Worm (Caenorhabditis elegans) whole organism, L3 larva: ENCODE measurements around the gene str-196.

Source experiments
- ZK546.5 ChIP-seq: sonication (generic microtip); optimal IDR thresholded peaks from 2 replicates; lab custom pipeline; 2017; ENCODE audit warnings: missing biosample characterization, missing genetic modification characterization
- aly-2 ChIP-seq: fragments of 150-350 bp; optimal IDR thresholded peaks from 2 replicates; lab custom pipeline; 2014; ENCODE audit warnings: missing biosample characterization, missing genetic modification characterization
- ama-1 ChIP-seq: fragments of 150-350 bp; optimal IDR thresholded peaks from 2 replicates; lab custom pipeline; 2018
- ceh-28 ChIP-seq: fragments of 150-350 bp; optimal IDR thresholded peaks from 2 replicates; lab custom pipeline; 2014; ENCODE audit warnings: missing biosample characterization, missing genetic modification reagents, missing genetic modification characterization
- ceh-82 ChIP-seq: fragments of 150-350 bp; optimal IDR thresholded peaks from 2 replicates; lab custom pipeline; 2014; ENCODE audit warnings: missing biosample characterization, missing genetic modification characterization
- ceh-9 ChIP-seq: sonication (generic microtip); optimal IDR thresholded peaks from 2 replicates; lab custom pipeline; 2018; ENCODE audit warnings: missing biosample characterization, missing genetic modification characterization
- daf-12 ChIP-seq: fragments of 150-350 bp; optimal IDR thresholded peaks from 2 replicates; lab custom pipeline; 2014; ENCODE audit warnings: missing biosample characterization, missing genetic modification reagents, missing genetic modification characterization
- egl-27 ChIP-seq: sonication (generic microtip); optimal IDR thresholded peaks from 4 replicates; lab custom pipeline; 2017; ENCODE audit warnings: missing biosample characterization, missing genetic modification reagents, missing genetic modification characterization
- egl-5 ChIP-seq: fragments of 150-350 bp; optimal IDR thresholded peaks from 2 replicates; lab custom pipeline; 2017; ENCODE audit warnings: missing biosample characterization, missing genetic modification reagents, missing genetic modification characterization, inconsistent platforms
- elt-1 ChIP-seq: fragments of 150-350 bp; optimal IDR thresholded peaks from 2 replicates; lab custom pipeline; 2014; ENCODE audit warnings: missing biosample characterization, missing genetic modification characterization
- elt-2 ChIP-seq: sonication (generic microtip); optimal IDR thresholded peaks from 2 replicates; lab custom pipeline; 2016; ENCODE audit warnings: missing genetic modification reagents, mild to moderate bottlenecking, missing genetic modification characterization, missing compliant biosample characterization
- elt-3 ChIP-seq, 3 experiments: fragments of 150-350 bp in 1 of 3; sonication (generic microtip) in 2 of 3; optimal IDR thresholded peaks; 2 replicates in 2 of 3; 4 replicates in 1 of 3; lab custom pipeline; 2014 to 2017; ENCODE audit warnings: missing biosample characterization in 3 of 3, missing genetic modification characterization in 3 of 3
- eor-1 ChIP-seq, 2 experiments: fragments of 150-350 bp; optimal IDR thresholded peaks; 2 replicates each; lab custom pipeline; 2014 to 2018; ENCODE audit warnings: missing biosample characterization in 2 of 2, missing genetic modification characterization in 2 of 2
- fkh-10 ChIP-seq: sonication (generic microtip); optimal IDR thresholded peaks from 2 replicates; lab custom pipeline; 2017; ENCODE audit warnings: missing biosample characterization, missing genetic modification reagents, missing genetic modification characterization
- fkh-2 ChIP-seq: fragments of 150-350 bp; optimal IDR thresholded peaks from 2 replicates; lab custom pipeline; 2014; ENCODE audit warnings: missing biosample characterization, missing genetic modification reagents, missing genetic modification characterization
- hmg-11 ChIP-seq: sonication (generic microtip); optimal IDR thresholded peaks from 2 replicates; lab custom pipeline; 2016; ENCODE audit warnings: missing genetic modification characterization, missing compliant biosample characterization
- jun-1 ChIP-seq: fragments of 150-350 bp; optimal IDR thresholded peaks from 2 replicates; lab custom pipeline; 2014; ENCODE audit warnings: missing biosample characterization, missing genetic modification reagents, missing genetic modification characterization
- lin-15B ChIP-seq: fragments of 150-350 bp; optimal IDR thresholded peaks from 2 replicates; lab custom pipeline; 2014; ENCODE audit warnings: missing biosample characterization, missing genetic modification characterization
- lin-39 ChIP-seq: fragments of 150-350 bp; optimal IDR thresholded peaks from 2 replicates; lab custom pipeline; 2018; ENCODE audit warnings: missing biosample characterization, missing genetic modification reagents, missing genetic modification characterization
- lsy-12 ChIP-seq: sonication (generic microtip); optimal IDR thresholded peaks from 2 replicates; lab custom pipeline; 2016; ENCODE audit warnings: mild to moderate bottlenecking, missing genetic modification characterization, missing compliant biosample characterization
- mdl-1 ChIP-seq: fragments of 150-350 bp; optimal IDR thresholded peaks from 2 replicates; lab custom pipeline; 2014; ENCODE audit warnings: missing biosample characterization, missing genetic modification characterization
- mml-1 ChIP-seq: fragments of 150-350 bp; sonication (generic microtip); optimal IDR thresholded peaks from 3 replicates; lab custom pipeline; 2014; ENCODE audit warnings: missing biosample characterization, missing genetic modification characterization
- nfya-1 ChIP-seq: sonication (generic microtip); optimal IDR thresholded peaks from 2 replicates; lab custom pipeline; 2017; ENCODE audit warnings: missing genetic modification characterization, mild to moderate bottlenecking, missing compliant biosample characterization, antibody characterized with exemption, moderate library complexity; ENCODE audit not compliant: insufficient read depth
- nhr-11 ChIP-seq: fragments of 150-350 bp; optimal IDR thresholded peaks from 2 replicates; lab custom pipeline; 2014; ENCODE audit warnings: missing biosample characterization, missing genetic modification characterization
- nhr-12 ChIP-seq: fragments of 150-350 bp; optimal IDR thresholded peaks from 2 replicates; lab custom pipeline; 2014; ENCODE audit warnings: missing biosample characterization, missing genetic modification characterization
- nhr-23 ChIP-seq: fragments of 150-350 bp; optimal IDR thresholded peaks from 2 replicates; lab custom pipeline; 2014; ENCODE audit warnings: missing biosample characterization, missing genetic modification reagents, missing genetic modification characterization
- nhr-237 ChIP-seq: fragments of 150-350 bp; optimal IDR thresholded peaks from 2 replicates; lab custom pipeline; 2014; ENCODE audit warnings: missing biosample characterization, missing genetic modification characterization
- nhr-25 ChIP-seq: sonication (generic microtip); optimal IDR thresholded peaks from 2 replicates; lab custom pipeline; 2017; ENCODE audit warnings: missing biosample characterization, missing genetic modification characterization
- nhr-28 ChIP-seq: fragments of 150-350 bp; optimal IDR thresholded peaks from 2 replicates; lab custom pipeline; 2014; ENCODE audit warnings: missing biosample characterization, missing genetic modification characterization
- nhr-43 ChIP-seq: sonication (generic microtip); optimal IDR thresholded peaks from 2 replicates; lab custom pipeline; 2016; ENCODE audit warnings: mild to moderate bottlenecking, missing genetic modification characterization, missing compliant biosample characterization; ENCODE audit not compliant: poor library complexity, severe bottlenecking
- nhr-67 ChIP-seq: fragments of 150-350 bp; optimal IDR thresholded peaks from 2 replicates; lab custom pipeline; 2014; ENCODE audit warnings: missing biosample characterization, missing genetic modification characterization
- nhr-76 ChIP-seq: fragments of 150-350 bp; sonication (generic microtip); optimal IDR thresholded peaks from 5 replicates; lab custom pipeline; 2014; ENCODE audit warnings: missing biosample characterization, missing genetic modification characterization
- nhr-77 ChIP-seq: fragments of 150-350 bp; optimal IDR thresholded peaks from 2 replicates; lab custom pipeline; 2014; ENCODE audit warnings: missing biosample characterization, missing genetic modification characterization
- pha-4 ChIP-seq: fragments of 150-350 bp; optimal IDR thresholded peaks from 2 replicates; lab custom pipeline; 2014; ENCODE audit warnings: missing biosample characterization, missing genetic modification reagents, missing genetic modification characterization
- pqm-1 ChIP-seq: fragments of 150-350 bp; optimal IDR thresholded peaks from 2 replicates; lab custom pipeline; 2017; ENCODE audit warnings: missing biosample characterization, missing genetic modification characterization, inconsistent platforms
- skn-1 ChIP-seq: fragments of 150-350 bp; optimal IDR thresholded peaks from 2 replicates; lab custom pipeline; 2014; ENCODE audit warnings: missing biosample characterization, missing genetic modification characterization
- snpc-4 ChIP-seq: fragments of 150-350 bp; optimal IDR thresholded peaks from 2 replicates; lab custom pipeline; 2014; ENCODE audit warnings: missing biosample characterization, missing genetic modification characterization
- unc-39 ChIP-seq: sonication (generic microtip); optimal IDR thresholded peaks from 4 replicates; lab custom pipeline; 2017; ENCODE audit warnings: missing biosample characterization, missing genetic modification characterization
- unc-62 ChIP-seq: fragments of 150-350 bp; sonication (generic microtip); optimal IDR thresholded peaks from 4 replicates; lab custom pipeline; 2014; ENCODE audit warnings: missing biosample characterization, missing genetic modification reagents, missing genetic modification characterization
- zag-1 ChIP-seq: fragments of 150-350 bp; optimal IDR thresholded peaks from 2 replicates; lab custom pipeline; 2014; ENCODE audit warnings: missing biosample characterization, missing genetic modification characterization
- ztf-4 ChIP-seq: fragments of 150-350 bp; optimal IDR thresholded peaks from 2 replicates; lab custom pipeline; 2014; ENCODE audit warnings: missing biosample characterization, missing genetic modification characterization

Gene str-196

ce11 chrV:486684-487083 is 4.8 kb upstream of the str-196 start, which contains the start of gene nhr-211:
nhr-211 (plus strand) TSS chrV:486984.
- TF ChIP-seq nhr-25 (tag; lab: Kevin White, UChicago) (no peak), nhr-11 (tag; lab: Kevin White, UChicago) (no peak), jun-1 (tag; lab: Kevin White, UChicago) (no peak), egl-27 (tag; lab: Kevin White, UChicago) (no peak), pqm-1 (tag; lab: Kevin White, UChicago) (no peak), nhr-77 (no peak), skn-1 (no peak), nhr-23 (tag; lab: Kevin White, UChicago) (no peak), ama-1 (lab: Kevin White, UChicago) (no peak), ztf-4 (no peak), nhr-43 (no peak), nhr-28 (no peak), ceh-9 (tag; lab: Kevin White, UChicago) (no peak), unc-39 (tag; lab: Kevin White, UChicago) (no peak), ceh-82 (tag; lab: Kevin White, UChicago) (no peak), lin-15B (tag; lab: Kevin White, UChicago) (no peak), nhr-67 (tag; lab: Kevin White, UChicago) (no peak), nhr-76 (tag; lab: Kevin White, UChicago) (no peak), elt-3 (tag; optimal IDR thresholded peaks at IDR 0.05; lab: Kevin White, UChicago) (no peak), fkh-10 (GFP tag; lab: Kevin White, UChicago) (no peak)
- TF ChIP-seq, all 47 proteins: peak for 0

DNA sequence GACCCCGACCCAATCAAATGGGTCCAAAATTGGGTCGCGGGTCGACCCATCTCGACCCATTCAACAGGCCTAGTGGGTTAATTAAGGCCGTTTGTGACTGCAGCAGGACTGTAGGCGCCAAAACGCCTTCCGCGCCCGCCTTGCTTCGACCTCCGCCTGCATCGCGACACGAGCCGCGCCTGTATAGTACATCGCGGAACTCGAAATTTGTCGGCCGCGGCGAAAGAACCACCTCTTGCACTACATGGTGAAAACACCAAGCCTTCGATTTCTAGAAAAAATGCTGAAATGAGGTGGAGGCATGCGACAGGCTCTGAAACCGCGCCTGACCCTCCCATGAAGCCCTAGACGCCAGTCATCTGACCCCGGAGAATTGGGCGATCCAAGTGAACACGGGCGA is 3.6 kb upstream of the str-196 start:
- TF ChIP-seq mdl-1 (tag; lab: Kevin White, UChicago), result no peak
- TF ChIP-seq pha-4 (tag; lab: Kevin White, UChicago), result no peak
- no peak for TF ChIP-seq nhr-11 (tag; lab: Kevin White, UChicago)
- no peak for TF ChIP-seq nhr-12 (tag; lab: Kevin White, UChicago)

ce11 chrV:489320-489719 is 2.2 kb upstream of the str-196 start, which contains the start of gene nhr-106:
nhr-106 (plus strand) TSS chrV:489620.
- TF ChIP-seq egl-27 (tag; lab: Kevin White, UChicago) (no peak), fkh-2 (tag; lab: Kevin White, UChicago) (no peak), ceh-82 (tag; lab: Kevin White, UChicago) (no peak), zag-1 (tag; lab: Kevin White, UChicago) (no peak), lin-39 (tag; lab: Kevin White, UChicago) (no peak), egl-5 (tag; lab: Kevin White, UChicago) (no peak), hmg-11 (tag; lab: Kevin White, UChicago) (no peak), daf-12 (no peak), elt-2 (tag; lab: Kevin White, UChicago) (peak; percentile 39), ceh-9 (tag; lab: Kevin White, UChicago) (no peak), pqm-1 (tag; lab: Kevin White, UChicago) (peak; percentile 6), nhr-237 (no peak), lsy-12 (no peak)

DNA sequence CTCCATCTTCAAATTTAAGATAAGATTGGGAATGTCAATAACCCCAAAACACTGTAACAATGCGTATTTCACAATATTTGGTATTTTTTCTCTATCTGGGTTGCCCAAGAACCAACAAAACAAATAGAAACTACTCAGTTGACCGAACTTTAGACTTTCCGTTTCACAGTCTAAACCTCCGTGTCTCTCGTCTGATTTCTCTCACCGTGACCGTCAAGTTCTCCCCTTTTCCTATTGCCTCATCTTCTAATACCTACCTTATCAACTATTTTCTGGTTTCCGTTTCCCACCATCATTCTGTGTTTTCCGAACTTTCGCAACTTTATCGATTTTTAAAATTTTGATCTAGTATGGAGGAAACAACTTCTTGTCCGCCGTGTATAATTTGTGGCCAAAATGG is 2.8 kb downstream of the str-196 start, which contains the start of gene nhr-131:
Gene nhr-131, plus strand, starts transcription at position 87 of the 400 bp plus-strand sequence.
- no peak for TF ChIP-seq nhr-77
- peak in 2 of 3 experiments; percentile 33 to 43 for TF ChIP-seq elt-3 (tag; optimal IDR thresholded peaks at IDR 0.05; lab: Kevin White, UChicago)
- peak; percentile 40 for TF ChIP-seq jun-1 (tag; lab: Kevin White, UChicago)
- TF ChIP-seq elt-2 (tag; lab: Kevin White, UChicago), result peak; percentile 70
- TF ChIP-seq ceh-28 (tag; lab: Kevin White, UChicago), result peak; percentile 66
- no peak for TF ChIP-seq nhr-12 (tag; lab: Kevin White, UChicago)
- TF ChIP-seq nhr-25 (tag; lab: Kevin White, UChicago), result no peak
- TF ChIP-seq pha-4 (tag; lab: Kevin White, UChicago), result peak; percentile 47
- TF ChIP-seq nhr-23 (tag; lab: Kevin White, UChicago), result peak; percentile 30
- peak; percentile 30 for TF ChIP-seq pqm-1 (tag; lab: Kevin White, UChicago)

DNA sequence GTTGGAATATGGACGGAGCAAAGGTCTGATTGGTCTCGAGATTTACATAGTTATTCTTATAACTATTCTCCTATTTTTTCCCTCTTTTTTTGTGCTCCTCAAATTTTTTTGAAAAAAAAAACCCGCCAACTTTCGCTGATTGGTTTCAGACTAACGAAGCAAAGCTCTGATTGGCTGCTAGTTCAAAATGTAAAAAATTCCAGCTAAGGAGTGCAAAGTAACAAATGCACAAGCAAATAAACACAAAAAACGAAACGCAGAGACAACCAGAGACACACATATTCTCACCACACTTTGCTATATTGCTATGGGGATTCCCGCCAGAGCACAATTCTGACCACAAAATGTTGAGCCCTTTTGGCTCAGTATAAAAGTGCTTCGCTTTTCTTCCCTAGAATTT is 5.9 kb downstream of the str-196 start, which contains the start of gene T01G6.1:
Gene T01G6.1, plus strand, starts transcription at position 301 of the 400 bp plus-strand sequence.
- TF ChIP-seq nfya-1 (tag; lab: Kevin White, UChicago) (no peak), jun-1 (tag; lab: Kevin White, UChicago) (no peak), egl-27 (tag; lab: Kevin White, UChicago) (no peak), lsy-12 (no peak), nhr-43 (no peak), nhr-77 (no peak), elt-3 (tag; optimal IDR thresholded peaks at IDR 0.05; lab: Kevin White, UChicago) (no peak), elt-2 (tag; lab: Kevin White, UChicago) (no peak), nhr-25 (tag; lab: Kevin White, UChicago) (no peak), ZK546.5 (tag; lab: Kevin White, UChicago) (no peak), daf-12 (no peak), snpc-4 (tag; lab: Kevin White, UChicago) (no peak), nhr-28 (no peak), aly-2 (tag; lab: Kevin White, UChicago) (no peak), mml-1 (tag; lab: Kevin White, UChicago) (no peak), nhr-23 (tag; lab: Kevin White, UChicago) (no peak), nhr-67 (tag; lab: Kevin White, UChicago) (no peak), elt-1 (tag; lab: Kevin White, UChicago) (no peak), unc-62 (GFP tag; lab: Kevin White, UChicago) (no peak), eor-1 (tag; optimal IDR thresholded peaks at IDR 0.05; lab: Kevin White, UChicago) (no peak)
